5 fruit fly cellular contexts compared by ENCODE assay signal in genomic region chr3R:30101389-30101935, dm6.
TF ChIP-seq lines count a peak whose summit lies in the region.

No protein-coding gene starts in this region.

- TF ChIP-seq CTCF in whole organism, embryonic (GFP tag; optimal IDR thresholded peaks at IDR 0.05; lab: Kevin White, UChicago), result no peak

TF ChIP-seq in whole organism, adult, 20 proteins besides CTCF, POLR2A, EP300 and RAD21 (continues in another document):
- TF ChIP-seq bab1 (GFP tag; optimal IDR thresholded peaks at IDR 0.05; lab: Kevin White, UChicago) (peak; percentile 50), pad (GFP tag; optimal IDR thresholded peaks at IDR 0.05; lab: Kevin White, UChicago) (no peak), CG7045 (GFP tag; optimal IDR thresholded peaks at IDR 0.05; lab: Kevin White, UChicago) (no peak), tj (GFP tag; optimal IDR thresholded peaks at IDR 0.05; lab: Kevin White, UChicago) (peak; percentile 26), kay (GFP tag; lab: Kevin White, UChicago; ENCODE audit: borderline replicate concordance) (peak; percentile 92), CG14711 (tag; optimal IDR thresholded peaks at IDR 0.05; lab: Kevin White, UChicago) (no peak), CG1620 (GFP tag; optimal IDR thresholded peaks at IDR 0.05; lab: Kevin White, UChicago) (no peak), CG33017 (tag; optimal IDR thresholded peaks at IDR 0.05; lab: Kevin White, UChicago) (peak; percentile 78), Clk (GFP tag; optimal IDR thresholded peaks at IDR 0.05; lab: Kevin White, UChicago) (no peak), CG12768 (GFP tag; optimal IDR thresholded peaks at IDR 0.05; lab: Kevin White, UChicago) (no peak), Mnt (GFP tag; optimal IDR thresholded peaks at IDR 0.05; lab: Kevin White, UChicago) (no peak), CG5204 (GFP tag; optimal IDR thresholded peaks at IDR 0.05; lab: Kevin White, UChicago) (peak; percentile 36), Crg-1 (GFP tag; optimal IDR thresholded peaks at IDR 0.05; lab: Kevin White, UChicago) (no peak), Hr96 (GFP tag; optimal IDR thresholded peaks at IDR 0.05; lab: Kevin White, UChicago) (no peak), cic (GFP tag; optimal IDR thresholded peaks at IDR 0.05; lab: Kevin White, UChicago) (no peak), toe (GFP tag; optimal IDR thresholded peaks at IDR 0.05; lab: Kevin White, UChicago) (no peak), CG11617 (GFP tag; optimal IDR thresholded peaks at IDR 0.05; lab: Kevin White, UChicago) (no peak), ovo (GFP tag; optimal IDR thresholded peaks at IDR 0.05; lab: Kevin White, UChicago) (no peak), CG7101 (tag; optimal IDR thresholded peaks at IDR 0.05; lab: Kevin White, UChicago) (peak; percentile 47)

TF ChIP-seq in whole organism, embryonic, 481 proteins besides CTCF, POLR2A, EP300 and RAD21 (continues in another document):
- TF ChIP-seq pita (GFP tag; optimal IDR thresholded peaks at IDR 0.05; lab: Kevin White, UChicago) (no peak), trem (tag; optimal IDR thresholded peaks at IDR 0.05; lab: Kevin White, UChicago) (no peak), NK7.1 (GFP tag; optimal IDR thresholded peaks at IDR 0.05; lab: Kevin White, UChicago) (no peak), Hsf (GFP tag; optimal IDR thresholded peaks at IDR 0.05; lab: Kevin White, UChicago) (no peak), CG13424 (tag; optimal IDR thresholded peaks at IDR 0.05; lab: Kevin White, UChicago) (no peak), CG15011 (GFP tag; optimal IDR thresholded peaks at IDR 0.05; lab: Kevin White, UChicago) (no peak), prd (optimal IDR thresholded peaks at IDR 0.05; lab: Kevin White, UChicago) (no peak), prd (GFP tag; IDR thresholded peaks at IDR 0.05; lab: Robert Waterston, UW) (peak; percentile 27; the same call in 1 of the 3 replicates), YL-1 (GFP tag; optimal IDR thresholded peaks at IDR 0.05; lab: Kevin White, UChicago) (no peak), CG7987 (GFP tag; optimal IDR thresholded peaks at IDR 0.05; lab: Kevin White, UChicago) (no peak), CG11696 (GFP tag; IDR thresholded peaks at IDR 0.05; lab: Robert Waterston, UW) (peak; percentile 70), sim (GFP tag; IDR thresholded peaks at IDR 0.05; lab: Robert Waterston, UW) (no peak), Hmx (GFP tag; optimal IDR thresholded peaks at IDR 0.05; lab: Kevin White, UChicago) (no peak), CG3281 (GFP tag; optimal IDR thresholded peaks at IDR 0.05; lab: Kevin White, UChicago) (no peak), CG18619 (GFP tag; optimal IDR thresholded peaks at IDR 0.05; lab: Kevin White, UChicago) (no peak), pb (GFP tag; optimal IDR thresholded peaks at IDR 0.05; lab: Kevin White, UChicago) (no peak), CG4820 (GFP tag; optimal IDR thresholded peaks at IDR 0.05; lab: Kevin White, UChicago) (no peak), cad (GFP tag; optimal IDR thresholded peaks at IDR 0.05; lab: Kevin White, UChicago) (no peak), CG16813 (GFP tag; IDR thresholded peaks at IDR 0.05; lab: Robert Waterston, UW; ENCODE audit: partially characterized antibody) (no peak), CG6654 (GFP tag; optimal IDR thresholded peaks at IDR 0.05; lab: Kevin White, UChicago) (no peak)

TF ChIP-seq in whole organism, prepupa, 60 proteins besides CTCF, POLR2A, EP300 and RAD21 (continues in another document):
- no peak for TF ChIP-seq spab (GFP tag; optimal IDR thresholded peaks at IDR 0.05; lab: Kevin White, UChicago)
- no peak for TF ChIP-seq dac (GFP tag; optimal IDR thresholded peaks at IDR 0.05; lab: Kevin White, UChicago)
- no peak for TF ChIP-seq Eip75B (GFP tag; optimal IDR thresholded peaks at IDR 0.05; lab: Kevin White, UChicago)
- no peak for TF ChIP-seq Sox102F (GFP tag; optimal IDR thresholded peaks at IDR 0.05; lab: Kevin White, UChicago)
- no peak for TF ChIP-seq vri (GFP tag; optimal IDR thresholded peaks at IDR 0.05; lab: Kevin White, UChicago)
- no peak for TF ChIP-seq CG3919 (GFP tag; optimal IDR thresholded peaks at IDR 0.05; lab: Kevin White, UChicago)
- TF ChIP-seq CG3032 (tag; optimal IDR thresholded peaks at IDR 0.05; lab: Kevin White, UChicago), result peak; percentile 18
- TF ChIP-seq topi (GFP tag; optimal IDR thresholded peaks at IDR 0.05; lab: Kevin White, UChicago), result no peak
- TF ChIP-seq CG6854 (GFP tag; optimal IDR thresholded peaks at IDR 0.05; lab: Kevin White, UChicago), result no peak
- no peak for TF ChIP-seq ss (GFP tag; optimal IDR thresholded peaks at IDR 0.05; lab: Kevin White, UChicago)
- no peak for TF ChIP-seq Eip93F (GFP tag; optimal IDR thresholded peaks at IDR 0.05; lab: Kevin White, UChicago)
- TF ChIP-seq CG8119 (GFP tag; IDR thresholded peaks at IDR 0.05; lab: Robert Waterston, UW), result peak; percentile 49; the same call in 1 of the 3 replicates
- peak; percentile 25 for TF ChIP-seq CG8632 (GFP tag; optimal IDR thresholded peaks at IDR 0.05; lab: Kevin White, UChicago)
- TF ChIP-seq CG16779 (tag; optimal IDR thresholded peaks at IDR 0.05; lab: Kevin White, UChicago), result no peak
- no peak for TF ChIP-seq lz (GFP tag; optimal IDR thresholded peaks at IDR 0.05; lab: Kevin White, UChicago)
- TF ChIP-seq CG6792 (GFP tag; optimal IDR thresholded peaks at IDR 0.05; lab: Kevin White, UChicago), result no peak
- no peak for TF ChIP-seq CG9139 (GFP tag; optimal IDR thresholded peaks at IDR 0.05; lab: Kevin White, UChicago)
- peak; percentile 46 for TF ChIP-seq pdm3 (GFP tag; optimal IDR thresholded peaks at IDR 0.05; lab: Kevin White, UChicago)
- no peak for TF ChIP-seq achi (GFP tag; optimal IDR thresholded peaks at IDR 0.05; lab: Kevin White, UChicago)
- peak; percentile 13 for TF ChIP-seq CG10669 (GFP tag; optimal IDR thresholded peaks at IDR 0.05; lab: Kevin White, UChicago)

TF ChIP-seq in whole organism, pupa, 21 proteins besides CTCF, POLR2A, EP300 and RAD21:
- TF ChIP-seq CG17806 (tag; optimal IDR thresholded peaks at IDR 0.05; lab: Kevin White, UChicago) (peak; percentile 27), CG9948 (tag; optimal IDR thresholded peaks at IDR 0.05; lab: Kevin White, UChicago) (peak; percentile 34), EcR (GFP tag; optimal IDR thresholded peaks at IDR 0.05; lab: Kevin White, UChicago) (peak; percentile 12), rn (GFP tag; IDR thresholded peaks at IDR 0.05; lab: Robert Waterston, UW) (0 out of 2 replicates have a peak, but pooled peaks have one; percentile 25), Ets98B (GFP tag; IDR thresholded peaks at IDR 0.05; lab: Robert Waterston, UW) (peak; percentile 47), CG14655 (GFP tag; optimal IDR thresholded peaks at IDR 0.05; lab: Kevin White, UChicago) (peak; percentile 7), CG4496 (GFP tag; IDR thresholded peaks at IDR 0.05; lab: Robert Waterston, UW) (peak; percentile 72), Snoo (tag; optimal IDR thresholded peaks at IDR 0.05; lab: Kevin White, UChicago) (no peak), CG34367 (tag; optimal IDR thresholded peaks at IDR 0.05; lab: Kevin White, UChicago) (peak; percentile 48), CG8301 (tag; optimal IDR thresholded peaks at IDR 0.05; lab: Kevin White, UChicago) (peak; percentile 17), CG32121 (GFP tag; IDR thresholded peaks at IDR 0.05; lab: Robert Waterston, UW) (peak; percentile 36; the same call in 1 of the 2 replicates), CG15710 (tag; optimal IDR thresholded peaks at IDR 0.05; lab: Kevin White, UChicago) (peak; percentile 46), CG13204 (GFP tag; optimal IDR thresholded peaks at IDR 0.05; lab: Kevin White, UChicago) (no peak), CG12605 (GFP tag; IDR thresholded peaks at IDR 0.05; lab: Robert Waterston, UW) (peak; percentile 58; the same call in 1 of the 2 replicates), CG8159 (tag; optimal IDR thresholded peaks at IDR 0.05; lab: Kevin White, UChicago) (peak; percentile 39), D1 (tag; optimal IDR thresholded peaks at IDR 0.05; lab: Kevin White, UChicago) (no peak)
TF ChIP-seq in whole organism, pupa: peak in this region for 13.

TF ChIP-seq in whole organism, wandering third instar larva, 38 proteins besides CTCF, POLR2A, EP300 and RAD21:
- TF ChIP-seq OdsH (GFP tag; optimal IDR thresholded peaks at IDR 0.05; lab: Kevin White, UChicago) (no peak), dl (GFP tag; optimal IDR thresholded peaks at IDR 0.05; lab: Kevin White, UChicago; ENCODE audit: insufficient read depth in 1 of 2, partially characterized antibody in 2 of 2) (no peak), Jra (GFP tag; optimal IDR thresholded peaks at IDR 0.05; lab: Kevin White, UChicago) (no peak), Hr78 (GFP tag; optimal IDR thresholded peaks at IDR 0.05; lab: Kevin White, UChicago) (no peak), br (GFP tag; optimal IDR thresholded peaks at IDR 0.05; lab: Kevin White, UChicago) (no peak), woc (GFP tag; optimal IDR thresholded peaks at IDR 0.05; lab: Kevin White, UChicago) (no peak), usp (GFP tag; optimal IDR thresholded peaks at IDR 0.05; lab: Kevin White, UChicago) (no peak), sv (GFP tag; optimal IDR thresholded peaks at IDR 0.05; lab: Kevin White, UChicago) (no peak), CG9705 (GFP tag; optimal IDR thresholded peaks at IDR 0.05; lab: Kevin White, UChicago) (no peak), rgr (GFP tag; optimal IDR thresholded peaks at IDR 0.05; lab: Kevin White, UChicago) (peak; percentile 27), dsf (GFP tag; optimal IDR thresholded peaks at IDR 0.05; lab: Kevin White, UChicago; ENCODE audit: borderline replicate concordance) (no peak), ey (GFP tag; optimal IDR thresholded peaks at IDR 0.05; lab: Kevin White, UChicago) (peak; percentile 26), Mio (GFP tag; optimal IDR thresholded peaks at IDR 0.05; lab: Kevin White, UChicago) (no peak), foxo (GFP tag; optimal IDR thresholded peaks at IDR 0.05; lab: Kevin White, UChicago) (peak in 1 of 2 experiments; percentile 13), Hnf4 (GFP tag; optimal IDR thresholded peaks at IDR 0.05; lab: Kevin White, UChicago) (no peak), Rel (GFP tag; optimal IDR thresholded peaks at IDR 0.05; lab: Kevin White, UChicago) (no peak), Rel (tag; optimal IDR thresholded peaks at IDR 0.05; lab: Kevin White, UChicago) (no peak), HLH106 (tag; optimal IDR thresholded peaks at IDR 0.05; lab: Kevin White, UChicago) (peak; percentile 12), Myc (optimal IDR thresholded peaks at IDR 0.05; lab: Kevin White, UChicago) (no peak)
